Worm (Caenorhabditis elegans) whole organism, L2 larva: Measurements from ENCODE around the gene F37A8.1.

ENCODE experiments used
- F13H6.1 ChIP-seq: sonication (generic microtip); optimal IDR thresholded peaks from 2 replicates; lab custom pipeline; 2016; ENCODE audit warnings: missing genetic modification characterization, missing compliant biosample characterization
- R02D3.7 ChIP-seq: fragments of 150-350 bp; optimal IDR thresholded peaks from 2 replicates; lab custom pipeline; 2014; ENCODE audit warnings: missing biosample characterization, missing genetic modification characterization
- Y55F3AM.14 ChIP-seq: fragments of 200-800 bp; sonication (Bioruptor generic); optimal IDR thresholded peaks from 2 replicates; lab custom pipeline; 2018; ENCODE audit warnings: mild to moderate bottlenecking, missing genetic modification characterization, missing compliant biosample characterization
- alr-1 ChIP-seq: fragments of 150-350 bp; optimal IDR thresholded peaks from 2 replicates; lab custom pipeline; 2014; ENCODE audit warnings: missing biosample characterization, missing genetic modification characterization
- aly-2 ChIP-seq: fragments of 150-350 bp; optimal IDR thresholded peaks from 2 replicates; lab custom pipeline; 2014; ENCODE audit warnings: missing biosample characterization, missing genetic modification characterization
- ama-1 ChIP-seq: fragments of 150-350 bp; optimal IDR thresholded peaks from 2 replicates; lab custom pipeline; 2018; ENCODE audit warnings: inconsistent platforms
- blmp-1 ChIP-seq: sonication (generic microtip); optimal IDR thresholded peaks from 2 replicates; lab custom pipeline; 2017; ENCODE audit warnings: missing genetic modification characterization, mild to moderate bottlenecking, missing compliant biosample characterization, antibody characterized with exemption, moderate library complexity; ENCODE audit not compliant: insufficient read depth
- ceh-16 ChIP-seq: fragments of 150-350 bp; optimal IDR thresholded peaks from 2 replicates; lab custom pipeline; 2014; ENCODE audit warnings: missing biosample characterization, missing genetic modification characterization
- ceh-82 ChIP-seq: fragments of 150-350 bp; optimal IDR thresholded peaks from 2 replicates; lab custom pipeline; 2014; ENCODE audit warnings: missing biosample characterization, missing genetic modification characterization
- crh-2 ChIP-seq: sonication (generic microtip); optimal IDR thresholded peaks from 2 replicates; lab custom pipeline; 2017; ENCODE audit warnings: missing biosample characterization, missing genetic modification characterization
- dmd-4 ChIP-seq: sonication (generic microtip); optimal IDR thresholded peaks from 2 replicates; lab custom pipeline; 2017; ENCODE audit warnings: missing biosample characterization, missing genetic modification characterization
- egl-27 ChIP-seq: sonication (generic microtip); optimal IDR thresholded peaks from 3 replicates; lab custom pipeline; 2017; ENCODE audit warnings: missing biosample characterization, missing genetic modification reagents, missing genetic modification characterization
- elt-1 ChIP-seq: fragments of 150-350 bp; optimal IDR thresholded peaks from 2 replicates; lab custom pipeline; 2014; ENCODE audit warnings: missing biosample characterization, missing genetic modification characterization
- elt-3 ChIP-seq: sonication (generic microtip); optimal IDR thresholded peaks from 2 replicates; lab custom pipeline; 2017; ENCODE audit warnings: missing biosample characterization, missing genetic modification characterization
- fos-1 ChIP-seq: fragments of 150-350 bp; optimal IDR thresholded peaks from 2 replicates; lab custom pipeline; 2014; ENCODE audit warnings: missing biosample characterization, missing genetic modification characterization
- gmeb-1 ChIP-seq: fragments of 150-350 bp; optimal IDR thresholded peaks from 2 replicates; lab custom pipeline; 2014; ENCODE audit warnings: missing biosample characterization, missing genetic modification characterization
- lin-11 ChIP-seq: fragments of 150-350 bp; sonication (generic microtip); optimal IDR thresholded peaks from 2 replicates; lab custom pipeline; 2014; ENCODE audit warnings: missing biosample characterization, missing genetic modification characterization, inconsistent platforms, mixed read lengths
- lin-13 ChIP-seq: fragments of 150-350 bp; optimal IDR thresholded peaks from 2 replicates; lab custom pipeline; 2014; ENCODE audit warnings: missing biosample characterization, missing genetic modification reagents, missing genetic modification characterization
- lin-39 ChIP-seq: fragments of 150-350 bp; optimal IDR thresholded peaks from 2 replicates; lab custom pipeline; 2014; ENCODE audit warnings: missing biosample characterization, missing genetic modification reagents, missing genetic modification characterization
- lsy-2 ChIP-seq, 2 experiments: fragments of 150-350 bp in 1 of 2; sonication (generic microtip) in 1 of 2; optimal IDR thresholded peaks; 2 replicates each; lab custom pipeline; 2014 to 2017; ENCODE audit warnings: missing biosample characterization in 2 of 2, missing genetic modification characterization in 2 of 2
- mab-5 ChIP-seq: fragments of 150-350 bp; optimal IDR thresholded peaks from 2 replicates; lab custom pipeline; 2014; ENCODE audit warnings: missing biosample characterization, missing genetic modification characterization
- mbf-1 ChIP-seq: sonication (generic microtip); optimal IDR thresholded peaks from 2 replicates; lab custom pipeline; 2017; ENCODE audit warnings: missing biosample characterization, missing genetic modification characterization
- mdl-1 ChIP-seq, 2 experiments: fragments of 150-350 bp in 1 of 2; sonication (generic microtip) in 1 of 2; optimal IDR thresholded peaks; 2 replicates each; lab custom pipeline; 2017; ENCODE audit warnings: missing biosample characterization in 2 of 2, missing genetic modification characterization in 2 of 2
- nhr-10 ChIP-seq: sonication (generic microtip); optimal IDR thresholded peaks from 2 replicates; lab custom pipeline; 2017; ENCODE audit warnings: missing biosample characterization, missing genetic modification characterization
- nhr-11 ChIP-seq: fragments of 150-350 bp; optimal IDR thresholded peaks from 2 replicates; lab custom pipeline; 2014; ENCODE audit warnings: missing biosample characterization, missing genetic modification characterization
- nhr-129 ChIP-seq: fragments of 150-350 bp; optimal IDR thresholded peaks from 2 replicates; lab custom pipeline; 2014; ENCODE audit warnings: missing biosample characterization, missing genetic modification characterization
- nhr-21 ChIP-seq: fragments of 150-350 bp; optimal IDR thresholded peaks from 2 replicates; lab custom pipeline; 2014; ENCODE audit warnings: missing biosample characterization, missing genetic modification characterization
- nhr-237 ChIP-seq: fragments of 150-350 bp; optimal IDR thresholded peaks from 2 replicates; lab custom pipeline; 2014; ENCODE audit warnings: missing biosample characterization, missing genetic modification characterization
- nhr-25 ChIP-seq: fragments of 150-350 bp; sonication (generic microtip); optimal IDR thresholded peaks from 3 replicates; lab custom pipeline; 2014; ENCODE audit warnings: missing biosample characterization, missing genetic modification characterization
- nhr-77 ChIP-seq: fragments of 150-350 bp; optimal IDR thresholded peaks from 2 replicates; lab custom pipeline; 2014; ENCODE audit warnings: missing biosample characterization, missing genetic modification characterization
- peb-1 ChIP-seq: fragments of 150-350 bp; optimal IDR thresholded peaks from 2 replicates; lab custom pipeline; 2014; ENCODE audit warnings: missing biosample characterization, missing genetic modification characterization
- sem-4 ChIP-seq: fragments of 150-350 bp; optimal IDR thresholded peaks from 2 replicates; lab custom pipeline; 2014; ENCODE audit warnings: missing biosample characterization, missing genetic modification reagents, missing genetic modification characterization
- skn-1 ChIP-seq: sonication (generic microtip); optimal IDR thresholded peaks from 2 replicates; lab custom pipeline; 2017; ENCODE audit warnings: missing biosample characterization, missing genetic modification characterization
- sma-3 ChIP-seq: sonication (generic microtip); optimal IDR thresholded peaks from 2 replicates; lab custom pipeline; 2016; ENCODE audit warnings: missing genetic modification reagents, missing genetic modification characterization, missing compliant biosample characterization
- sma-9 ChIP-seq, 2 experiments: fragments of 150-350 bp in 1 of 2; sonication (generic microtip) in 1 of 2; optimal IDR thresholded peaks; 2 replicates each; lab custom pipeline; 2014 to 2016; ENCODE audit warnings: missing genetic modification characterization in 2 of 2, mild to moderate bottlenecking in 1 of 2, missing biosample characterization in 1 of 2, missing compliant biosample characterization in 1 of 2, missing genetic modification reagents in 1 of 2, moderate library complexity in 1 of 2
- snpc-4 ChIP-seq: fragments of 150-350 bp; optimal IDR thresholded peaks from 2 replicates; lab custom pipeline; 2014; ENCODE audit warnings: missing biosample characterization, missing genetic modification characterization
- unc-39 ChIP-seq: fragments of 150-350 bp; optimal IDR thresholded peaks from 2 replicates; lab custom pipeline; 2014; ENCODE audit warnings: missing biosample characterization, missing genetic modification characterization
- unc-55 ChIP-seq: fragments of 150-350 bp; sonication (generic microtip); optimal IDR thresholded peaks from 3 replicates; lab custom pipeline; 2014; ENCODE audit warnings: missing biosample characterization, missing genetic modification reagents, missing genetic modification characterization
- zag-1 ChIP-seq: fragments of 150-350 bp; optimal IDR thresholded peaks from 2 replicates; lab custom pipeline; 2014; ENCODE audit warnings: missing biosample characterization, missing genetic modification characterization
- ztf-1 ChIP-seq: fragments of 200-800 bp; sonication (Bioruptor generic); conservative IDR thresholded peaks from 2 replicates; pipeline ENCODE4 v1.3.6; 2022; ENCODE audit warnings: missing genetic modification characterization, missing compliant biosample characterization
- ztf-11 ChIP-seq: sonication (generic microtip); optimal IDR thresholded peaks from 2 replicates; lab custom pipeline; 2017; ENCODE audit warnings: missing biosample characterization, missing genetic modification characterization
- ztf-4 ChIP-seq: fragments of 150-350 bp; optimal IDR thresholded peaks from 2 replicates; lab custom pipeline; 2014; ENCODE audit warnings: missing biosample characterization, missing genetic modification characterization

Gene F37A8.1

ce11 chrIII:3918569-3918968 is 9.7 kb upstream of the F37A8.1 start, which contains the start of gene ZK1058.3:
TSS of gene ZK1058.3 (plus strand) at chrIII:3918869.
- TF ChIP-seq mbf-1 (tag; lab: Kevin White, UChicago) (no peak), nhr-25 (tag; lab: Kevin White, UChicago) (no peak)

- TF ChIP-seq skn-1 (peak; percentile 91), fos-1 (tag; lab: Kevin White, UChicago) (peak; percentile 36), nhr-10 (tag; lab: Kevin White, UChicago) (no peak), unc-55 (GFP tag; lab: Kevin White, UChicago) (peak; percentile 37), nhr-21 (tag; lab: Kevin White, UChicago) (peak; percentile 8), lsy-2 (tag; optimal IDR thresholded peaks at IDR 0.05; lab: Kevin White, UChicago) (peak in 1 of 2 experiments; percentile 32), sma-9 (GFP tag; optimal IDR thresholded peaks at IDR 0.05; lab: Kevin White, UChicago) (peak; percentile 39), sma-9 (tag; optimal IDR thresholded peaks at IDR 0.05; lab: Kevin White, UChicago) (no peak), nhr-11 (no peak), gmeb-1 (tag; lab: Kevin White, UChicago) (peak; percentile 76)
- TF ChIP-seq, all 48 proteins: peak for 7
Measured at ce11 chrIII:3921646-3922328, 6.4 kb upstream of the F37A8.1 start, which contains the start of the genes metl-6 and nit-1. TSS of gene metl-6 (minus strand) at chrIII:3921711. TSS of gene nit-1 (plus strand) at chrIII:3922207.

- TF ChIP-seq ceh-82 (tag; lab: Kevin White, UChicago) (no peak), lin-13 (no peak), crh-2 (tag; lab: Kevin White, UChicago) (no peak), ztf-11 (tag; lab: Kevin White, UChicago) (no peak), dmd-4 (no peak), nhr-10 (tag; lab: Kevin White, UChicago) (no peak), elt-1 (no peak), snpc-4 (tag; lab: Kevin White, UChicago) (no peak), zag-1 (no peak), egl-27 (tag; lab: Kevin White, UChicago) (no peak), nhr-77 (no peak), mdl-1 (tag; optimal IDR thresholded peaks at IDR 0.05; lab: Kevin White, UChicago) (no peak), elt-3 (no peak), nhr-25 (tag; lab: Kevin White, UChicago) (no peak), lsy-2 (tag; optimal IDR thresholded peaks at IDR 0.05; lab: Kevin White, UChicago) (no peak), ztf-1 (GFP tag; lab: Robert Waterston, UW) (no peak)
Measured at ce11 chrIII:3926116-3926515, 2.1 kb upstream of the F37A8.1 start, which contains the start of gene ZK1058.9. TSS of gene ZK1058.9 (minus strand) at chrIII:3926216.

- TF ChIP-seq fos-1 (tag; lab: Kevin White, UChicago) (peak; percentile 15), lin-13 (no peak)
- TF ChIP-seq, all 48 proteins: peak for 1
Measured at ce11 chrIII:3926801-3927200, 1.4 kb upstream of the F37A8.1 start.

ce11 chrIII:3927450-3927849 is 786 bp upstream of the F37A8.1 start:
- no peak for TF ChIP-seq fos-1 (tag; lab: Kevin White, UChicago)
- TF ChIP-seq sma-3 (GFP tag; lab: Kevin White, UChicago): no peak
- no peak for TF ChIP-seq elt-3
- TF ChIP-seq ztf-11 (tag; lab: Kevin White, UChicago): no peak
- no peak for TF ChIP-seq R02D3.7 (tag; lab: Kevin White, UChicago)
- TF ChIP-seq lin-11 (tag; lab: Kevin White, UChicago): no peak
- no peak for TF ChIP-seq mab-5 (tag; lab: Kevin White, UChicago)
- no peak for TF ChIP-seq lin-13
- no peak for TF ChIP-seq ceh-82 (tag; lab: Kevin White, UChicago)
- TF ChIP-seq ztf-4: peak; percentile 6
- TF ChIP-seq Y55F3AM.14 (GFP tag; lab: Kevin White, UChicago): no peak
- no peak for TF ChIP-seq gmeb-1 (tag; lab: Kevin White, UChicago)
- TF ChIP-seq nhr-237 (tag; lab: Kevin White, UChicago): no peak
- TF ChIP-seq mdl-1 (tag; optimal IDR thresholded peaks at IDR 0.05; lab: Kevin White, UChicago): no peak
- TF ChIP-seq dmd-4: no peak
- TF ChIP-seq lin-39 (tag; lab: Kevin White, UChicago): no peak
- no peak for TF ChIP-seq ztf-1 (GFP tag; lab: Robert Waterston, UW)
- no peak for TF ChIP-seq aly-2 (tag; lab: Kevin White, UChicago)
- no peak for TF ChIP-seq ceh-16
- no peak for TF ChIP-seq alr-1 (tag; lab: Kevin White, UChicago)
- TF ChIP-seq snpc-4 (tag; lab: Kevin White, UChicago): no peak
- TF ChIP-seq unc-39 (tag; lab: Kevin White, UChicago): no peak
- TF ChIP-seq nhr-77: no peak
- TF ChIP-seq sem-4: no peak
- TF ChIP-seq F13H6.1 (tag; lab: Kevin White, UChicago): peak; percentile 43
- TF ChIP-seq skn-1: no peak
- TF ChIP-seq blmp-1 (tag; lab: Kevin White, UChicago): no peak
- TF ChIP-seq zag-1: no peak
- TF ChIP-seq nhr-129 (tag; lab: Kevin White, UChicago): peak; percentile 59
- TF ChIP-seq peb-1 (tag; lab: Kevin White, UChicago): no peak
- TF ChIP-seq ama-1: no peak
- no peak for TF ChIP-seq egl-27 (tag; lab: Kevin White, UChicago)
- TF ChIP-seq nhr-10 (tag; lab: Kevin White, UChicago): no peak
- TF ChIP-seq nhr-11: no peak
